Fruit fly (Drosophila melanogaster): ENCODE data around the gene CG13040.

CG13040 gene

DNA sequence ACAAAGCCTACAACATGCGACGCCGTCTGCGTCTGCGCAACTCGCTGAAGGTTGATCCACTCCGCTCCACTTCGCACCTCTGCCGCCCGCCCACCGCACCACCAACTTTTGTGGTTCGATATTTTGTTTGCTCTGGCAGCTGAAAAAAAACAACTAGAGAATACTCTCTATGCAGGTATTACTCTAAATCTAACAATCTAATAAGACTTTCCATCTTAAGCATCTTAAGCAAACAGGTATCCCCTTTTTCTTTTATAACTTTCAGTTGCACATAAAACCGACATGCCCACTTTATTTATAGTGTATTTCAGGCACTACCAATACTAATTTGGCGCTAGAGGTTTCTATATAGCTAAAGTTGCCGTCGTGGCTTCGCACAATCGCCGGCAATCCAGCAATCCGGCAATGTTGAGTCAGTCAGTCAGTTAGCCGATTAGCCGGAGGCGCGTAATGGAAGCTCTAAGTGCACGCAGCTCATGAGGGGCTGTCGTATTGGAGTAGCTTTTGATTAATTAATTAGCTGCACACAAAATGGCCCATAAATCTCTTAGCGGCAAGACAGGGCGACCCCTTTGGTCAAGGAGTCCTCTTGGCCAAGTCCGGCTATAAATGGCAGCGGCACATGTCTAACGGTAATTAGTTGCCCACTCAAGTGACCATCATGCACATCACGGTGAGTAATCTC is 1.8 kb upstream of the CG13040 start, which contains the start of gene CG13058 (continued):
- TF ChIP-seq trem (tag; optimal IDR thresholded peaks at IDR 0.05) (no peak), scrt (GFP tag; optimal IDR thresholded peaks at IDR 0.05) (peak; percentile 37), Mad (GFP tag; optimal IDR thresholded peaks at IDR 0.05) (peak; percentile 22), CG12942 (GFP tag; optimal IDR thresholded peaks at IDR 0.05) (peak; percentile 45), lmd (GFP tag; IDR thresholded peaks at IDR 0.05) (peak; percentile 67), stc (GFP tag; IDR thresholded peaks at IDR 0.05) (no peak), Atf3 (GFP tag; optimal IDR thresholded peaks at IDR 0.05) (peak; percentile 44), tup (GFP tag; optimal IDR thresholded peaks at IDR 0.05) (no peak), kah (GFP tag; optimal IDR thresholded peaks at IDR 0.05) (peak; percentile 19), CG34376 (GFP tag; optimal IDR thresholded peaks at IDR 0.05) (peak; percentile 3), CG11695 (GFP tag; IDR thresholded peaks at IDR 0.05) (peak; percentile 67), ham (GFP tag; IDR thresholded peaks at IDR 0.05) (no peak), ems (GFP tag; optimal IDR thresholded peaks at IDR 0.05) (no peak), Atf6 (GFP tag; IDR thresholded peaks at IDR 0.05) (peak; percentile 84), CG12744 (GFP tag; optimal IDR thresholded peaks at IDR 0.05) (no peak), CG34422 (GFP tag; IDR thresholded peaks at IDR 0.05) (0 out of 3 replicates have a peak, but pooled peaks have one; percentile 10), chinmo (GFP tag; IDR thresholded peaks at IDR 0.05; ENCODE audit: partially characterized antibody) (no peak), CG10321 (GFP tag; IDR thresholded peaks at IDR 0.05) (no peak), odd (GFP tag; optimal IDR thresholded peaks at IDR 0.05) (peak; percentile 64), CG3847 (GFP tag; IDR thresholded peaks at IDR 0.05) (peak; percentile 77), bigmax (GFP tag; optimal IDR thresholded peaks at IDR 0.05) (no peak), stwl (tag; optimal IDR thresholded peaks at IDR 0.05) (no peak), CoRest (tag; optimal IDR thresholded peaks at IDR 0.05) (peak; percentile 80), CG6175 (GFP tag; IDR thresholded peaks at IDR 0.05) (no peak), sc (optimal IDR thresholded peaks at IDR 0.05) (no peak), sc (GFP tag; optimal IDR thresholded peaks at IDR 0.05) (no peak), CG2116 (GFP tag; optimal IDR thresholded peaks at IDR 0.05) (no peak), fru (optimal IDR thresholded peaks at IDR 0.05) (no peak), CG8924 (tag; optimal IDR thresholded peaks at IDR 0.05) (peak; percentile 70), CG9932 (GFP tag; IDR thresholded peaks at IDR 0.05) (peak; percentile 77), shn (GFP tag; optimal IDR thresholded peaks at IDR 0.05) (peak; percentile 4), ttk (GFP tag; IDR thresholded peaks at IDR 0.05) (peak; percentile 44), gt (GFP tag; IDR thresholded peaks at IDR 0.05) (no peak), CG34224 (GFP tag; IDR thresholded peaks at IDR 0.05; ENCODE audit: partially characterized antibody) (no peak), maf-S (GFP tag; optimal IDR thresholded peaks at IDR 0.05) (peak; percentile 16), HmgD (GFP tag; optimal IDR thresholded peaks at IDR 0.05) (no peak), pfk (GFP tag; optimal IDR thresholded peaks at IDR 0.05) (no peak), vnd (GFP tag; IDR thresholded peaks at IDR 0.05; ENCODE audit: partially characterized antibody) (no peak), NC2α (GFP tag; optimal IDR thresholded peaks at IDR 0.05) (no peak), chn (GFP tag; optimal IDR thresholded peaks at IDR 0.05) (peak; percentile 46), nmo (GFP tag; optimal IDR thresholded peaks at IDR 0.05) (peak; percentile 30), Dref (GFP tag; IDR thresholded peaks at IDR 0.05) (no peak), CG4424 (GFP tag; optimal IDR thresholded peaks at IDR 0.05) (peak; percentile 22), Myb (GFP tag; optimal IDR thresholded peaks at IDR 0.05) (peak; percentile 16), CG3065 (GFP tag; optimal IDR thresholded peaks at IDR 0.05) (no peak), CG13775 (GFP tag; optimal IDR thresholded peaks at IDR 0.05) (peak; percentile 36), CG9437 (GFP tag; optimal IDR thresholded peaks at IDR 0.05) (peak; percentile 50), CG30020 (tag; optimal IDR thresholded peaks at IDR 0.05) (no peak), CG6254 (GFP tag; optimal IDR thresholded peaks at IDR 0.05) (no peak), chif (GFP tag; optimal IDR thresholded peaks at IDR 0.05) (peak; percentile 36 to 44), Sry-β (GFP tag; optimal IDR thresholded peaks at IDR 0.05) (no peak)
